Fruit fly (Drosophila melanogaster): ENCODE results near the gene Gr10a.
A peak's percentile ranks its signal among the peaks of the same experiment; 100 is the strongest.

Gene Gr10a

DNA sequence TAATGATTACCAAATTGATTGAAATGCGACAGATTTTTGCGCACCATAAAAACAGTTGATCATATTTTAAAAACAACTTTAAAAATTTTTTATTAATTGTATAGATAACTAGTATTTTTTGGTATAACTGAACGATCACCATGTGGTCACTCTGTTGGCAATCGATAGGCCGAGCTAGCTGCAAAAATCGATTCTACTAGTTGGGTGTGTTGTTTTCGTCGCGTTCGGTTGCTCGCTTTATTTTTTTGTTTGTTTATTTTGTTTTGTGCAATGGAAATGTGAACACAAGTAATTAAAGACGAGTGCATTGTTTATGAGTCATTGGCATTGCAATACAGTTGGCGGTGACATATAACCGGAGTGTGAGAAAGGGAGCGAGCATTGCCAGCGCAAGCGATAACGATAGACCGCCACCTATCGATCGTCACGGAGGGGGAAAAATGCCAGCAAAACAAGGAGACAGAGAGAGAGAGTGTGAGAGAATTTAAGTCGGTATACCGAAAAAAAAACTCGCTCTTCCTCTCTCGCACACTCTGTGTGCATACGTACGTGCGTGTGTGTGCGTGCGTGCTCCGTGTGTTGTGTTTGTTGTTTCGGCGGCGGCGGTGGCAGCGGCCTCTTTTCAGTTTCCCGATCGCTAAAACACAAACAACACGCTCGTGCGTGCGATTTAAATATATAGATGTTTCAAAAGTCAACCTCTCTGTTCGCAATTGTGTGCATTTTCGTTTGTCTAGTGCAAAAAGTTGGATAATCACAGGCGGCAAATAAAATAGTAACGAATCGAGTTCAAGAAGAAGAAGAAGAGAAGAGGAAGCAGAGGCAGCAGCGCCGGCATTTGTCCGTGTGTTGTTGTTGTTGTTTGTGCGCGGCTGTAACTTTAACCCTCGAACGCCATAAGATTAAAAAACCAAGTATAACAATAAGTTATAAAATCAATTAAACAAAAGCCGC, 27.5 kb downstream of the Gr10a start (continued):
- TF ChIP-seq Meics (GFP tag; optimal IDR thresholded peaks at IDR 0.05) (peak; percentile 75), so (GFP tag; IDR thresholded peaks at IDR 0.05) (0 out of 3 replicates have a peak, but pooled peaks have one; percentile 30), CG9215 (GFP tag; IDR thresholded peaks at IDR 0.05) (no peak), CrebB (tag; optimal IDR thresholded peaks at IDR 0.05) (peak; percentile 20), CG17385 (GFP tag; optimal IDR thresholded peaks at IDR 0.05) (peak; percentile 96), twi (tag; optimal IDR thresholded peaks at IDR 0.05) (no peak), CG11247 (GFP tag; IDR thresholded peaks at IDR 0.05) (no peak), pita (GFP tag; optimal IDR thresholded peaks at IDR 0.05) (peak; percentile 41), CG34422 (GFP tag; IDR thresholded peaks at IDR 0.05) (peak; percentile 43; the same call in 1 of the 3 replicates), Scr (GFP tag; IDR thresholded peaks at IDR 0.05; ENCODE audit: partially characterized antibody) (peak; percentile 78), E2f2 (GFP tag; IDR thresholded peaks at IDR 0.05) (0 out of 2 replicates have a peak, but pooled peaks have one; percentile 15), CG5180 (GFP tag; optimal IDR thresholded peaks at IDR 0.05) (peak; percentile 16), CG14860 (GFP tag; IDR thresholded peaks at IDR 0.05; ENCODE audit: partially characterized antibody) (peak; percentile 83), zen (tag; optimal IDR thresholded peaks at IDR 0.05) (peak; percentile 2), unc-4 (GFP tag; IDR thresholded peaks at IDR 0.05; ENCODE audit: partially characterized antibody) (peak; percentile 62), hb (GFP tag; IDR thresholded peaks at IDR 0.05; ENCODE audit: partially characterized antibody) (peak; percentile 86; the same call in 2 of the 3 replicates), sd (tag; optimal IDR thresholded peaks at IDR 0.05) (peak; percentile 12), bsh (GFP tag; optimal IDR thresholded peaks at IDR 0.05) (peak in 1 of 2 experiments; percentile 43), gfzf (GFP tag; optimal IDR thresholded peaks at IDR 0.05) (peak; percentile 66), CG15514 (GFP tag; optimal IDR thresholded peaks at IDR 0.05) (peak; percentile 16), Mes4 (GFP tag; optimal IDR thresholded peaks at IDR 0.05) (no peak), CG8478 (optimal IDR thresholded peaks at IDR 0.05) (no peak), br (optimal IDR thresholded peaks at IDR 0.05) (no peak), zen2 (GFP tag; IDR thresholded peaks at IDR 0.05; ENCODE audit: partially characterized antibody) (peak; percentile 74), knrl (GFP tag; IDR thresholded peaks at IDR 0.05; ENCODE audit: partially characterized antibody) (peak; percentile 58), nerfin-2 (GFP tag; IDR thresholded peaks at IDR 0.05; ENCODE audit: partially characterized antibody) (peak; percentile 82), rib (GFP tag; IDR thresholded peaks at IDR 0.05) (peak; percentile 29; the same call in 1 of the 2 replicates), dimm (GFP tag; IDR thresholded peaks at IDR 0.05) (no peak), Rfx (GFP tag; IDR thresholded peaks at IDR 0.05) (peak; percentile 9; the same call in 1 of the 2 replicates), CG1832 (GFP tag; optimal IDR thresholded peaks at IDR 0.05) (peak; percentile 56), bcd (GFP tag; optimal IDR thresholded peaks at IDR 0.05) (no peak), CG13424 (tag; optimal IDR thresholded peaks at IDR 0.05) (no peak), Dbx (GFP tag; IDR thresholded peaks at IDR 0.05) (0 out of 3 replicates have a peak, but pooled peaks have one; percentile 23), CG14710 (tag; optimal IDR thresholded peaks at IDR 0.05) (peak; percentile 22), Pdp1 (GFP tag; optimal IDR thresholded peaks at IDR 0.05) (peak in 1 of 2 experiments; percentile 7), yki (optimal IDR thresholded peaks at IDR 0.05) (peak; percentile 76), bbx (GFP tag; IDR thresholded peaks at IDR 0.05; ENCODE audit: partially characterized antibody) (peak; percentile 81), Dref (GFP tag; IDR thresholded peaks at IDR 0.05) (peak; percentile 65), Jarid2 (GFP tag; optimal IDR thresholded peaks at IDR 0.05) (peak; percentile 58), lbe (GFP tag; optimal IDR thresholded peaks at IDR 0.05) (peak; percentile 9), Doc2 (GFP tag; IDR thresholded peaks at IDR 0.05) (no peak), kni (GFP tag; optimal IDR thresholded peaks at IDR 0.05) (peak; percentile 23), cg (GFP tag; optimal IDR thresholded peaks at IDR 0.05) (peak; percentile 90), Med (GFP tag) (peak; percentile 54), vnd (GFP tag; IDR thresholded peaks at IDR 0.05; ENCODE audit: partially characterized antibody) (peak; percentile 68; the same call in 2 of the 3 replicates), Doc3 (GFP tag; IDR thresholded peaks at IDR 0.05; ENCODE audit: partially characterized antibody) (peak; percentile 69), Sry-δ (GFP tag; optimal IDR thresholded peaks at IDR 0.05) (peak; percentile 43)
